Worm (Caenorhabditis elegans) whole organism, late embryonic: Measurements from ENCODE around the gene ncs-5.

Experiments used
- K02D7.2 ChIP-seq: sonication (generic microtip); optimal IDR thresholded peaks from 2 replicates; lab custom pipeline; 2017; ENCODE audit warnings: mild to moderate bottlenecking, missing genetic modification characterization, missing compliant biosample characterization
- ama-1 ChIP-seq: fragments of 150-350 bp; optimal IDR thresholded peaks from 2 replicates; lab custom pipeline; 2014
- elt-2 ChIP-seq: sonication (generic microtip); optimal IDR thresholded peaks from 2 replicates; lab custom pipeline; 2016; ENCODE audit warnings: missing genetic modification reagents, missing genetic modification characterization, missing compliant biosample characterization
- fkh-10 ChIP-seq: fragments of 150-350 bp; optimal IDR thresholded peaks from 2 replicates; lab custom pipeline; 2014; ENCODE audit warnings: missing biosample characterization, missing genetic modification reagents, missing genetic modification characterization
- fkh-6 ChIP-seq: sonication (generic microtip); optimal IDR thresholded peaks from 2 replicates; lab custom pipeline; 2016; ENCODE audit warnings: missing genetic modification characterization, missing compliant biosample characterization
- hlh-30 ChIP-seq: sonication (generic microtip); optimal IDR thresholded peaks from 2 replicates; lab custom pipeline; 2017; ENCODE audit warnings: antibody characterized with exemption, missing genetic modification characterization, missing compliant biosample characterization; ENCODE audit not compliant: insufficient read depth
- hlh-8 ChIP-seq: sonication (generic microtip); optimal IDR thresholded peaks from 2 replicates; lab custom pipeline; 2016; ENCODE audit warnings: missing genotype, missing genetic modification characterization, missing compliant biosample characterization
- lin-11 ChIP-seq: fragments of 200-800 bp; sonication (Bioruptor generic); optimal IDR thresholded peaks from 2 replicates; lab custom pipeline; 2018; ENCODE audit warnings: mild to moderate bottlenecking, missing genetic modification characterization, missing compliant biosample characterization
- nhr-11 ChIP-seq: fragments of 150-350 bp; optimal IDR thresholded peaks from 2 replicates; lab custom pipeline; 2014; ENCODE audit warnings: missing biosample characterization, missing genetic modification characterization
- pha-4 ChIP-seq: fragments of 150-350 bp; optimal IDR thresholded peaks from 2 replicates; lab custom pipeline; 2018; ENCODE audit warnings: missing biosample characterization, missing genetic modification reagents, missing genetic modification characterization
- ttx-3 ChIP-seq: sonication (generic microtip); optimal IDR thresholded peaks from 2 replicates; lab custom pipeline; 2016; ENCODE audit warnings: missing genetic modification reagents, missing genetic modification characterization, missing compliant biosample characterization
- unc-86 ChIP-seq: sonication (generic microtip); optimal IDR thresholded peaks from 2 replicates; lab custom pipeline; 2016; ENCODE audit warnings: missing genetic modification characterization, missing compliant biosample characterization

- no peak for TF ChIP-seq ama-1 (lab: Kevin White, UChicago)
- TF ChIP-seq ttx-3 (tag; lab: Kevin White, UChicago) = no peak
- no peak for TF ChIP-seq elt-2 (tag; lab: Kevin White, UChicago)
- no peak for TF ChIP-seq hlh-8
- TF ChIP-seq hlh-30 (tag; lab: Kevin White, UChicago) = no peak
- no peak for TF ChIP-seq nhr-11 (tag; lab: Kevin White, UChicago)
- TF ChIP-seq K02D7.2 = no peak
- TF ChIP-seq lin-11 = no peak
- no peak for TF ChIP-seq fkh-6
- TF ChIP-seq fkh-10 (GFP tag; lab: Kevin White, UChicago) = no peak
- no peak for TF ChIP-seq pha-4 (tag; lab: Kevin White, UChicago)
- TF ChIP-seq unc-86 (tag; lab: Kevin White, UChicago) = no peak
These were observed 13.2 kb upstream of the ncs-5 start, which contains the start of gene sri-10 for ce11 chrV:18806409-18806808.
